Fruit fly (Drosophila melanogaster): ENCODE results near the gene CG2975.
A peak's percentile ranks its signal among the peaks of the same experiment; 100 is the strongest.

The CG2975 gene

DNA sequence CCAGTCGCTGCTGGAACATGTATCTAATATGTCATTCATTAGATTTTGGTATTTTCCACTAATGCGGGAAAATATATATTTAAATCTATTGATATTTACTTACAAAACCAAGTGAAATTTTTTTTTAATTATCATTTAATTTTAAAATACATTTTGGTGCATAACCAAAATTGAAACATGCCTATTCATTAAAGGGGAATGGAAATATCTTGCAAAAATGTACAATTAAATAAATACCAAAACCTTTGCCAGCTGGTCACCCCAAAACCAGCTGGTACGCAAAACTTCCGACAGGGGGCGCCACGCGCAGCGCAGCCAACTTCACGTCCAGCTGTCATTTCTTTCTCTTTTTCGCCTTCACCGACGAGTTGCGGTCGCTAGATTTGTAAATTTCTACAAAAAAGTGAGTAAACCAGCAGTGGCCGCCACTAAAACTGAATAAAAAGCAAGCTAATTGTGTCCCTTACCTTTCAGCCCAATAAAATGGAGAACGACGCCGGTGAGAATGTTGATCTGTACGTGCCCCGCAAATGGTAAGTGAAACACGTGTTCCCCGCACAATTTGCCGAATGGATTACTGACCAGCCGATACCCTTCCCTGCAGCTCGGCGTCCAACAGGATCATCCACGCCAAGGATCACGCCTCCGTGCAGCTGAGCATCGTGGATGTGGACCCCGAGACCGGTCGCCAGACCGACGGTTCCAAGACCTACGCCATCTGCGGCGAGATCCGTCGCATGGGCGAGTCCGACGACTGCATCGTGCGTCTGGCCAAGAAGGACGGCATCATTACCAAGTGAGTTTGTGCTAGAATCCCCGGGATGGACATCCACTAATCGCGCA is 16.1 kb downstream of the CG2975 start, which contains the start of the genes CG3104 and RpS21 (continued):
- TF ChIP-seq kay (GFP tag; optimal IDR thresholded peaks at IDR 0.05) (no peak), BtbVII (GFP tag; optimal IDR thresholded peaks at IDR 0.05) (peak; percentile 65), CG15696 (tag; optimal IDR thresholded peaks at IDR 0.05) (peak; percentile 69), HmgD (GFP tag; optimal IDR thresholded peaks at IDR 0.05) (peak; percentile 61), CG9437 (GFP tag; optimal IDR thresholded peaks at IDR 0.05) (peak; percentile 58), CG8924 (tag; optimal IDR thresholded peaks at IDR 0.05) (peak; percentile 60), sug (tag; optimal IDR thresholded peaks at IDR 0.05) (peak; percentile 86), CG15479 (GFP tag; optimal IDR thresholded peaks at IDR 0.05) (peak; percentile 7), CG10565 (GFP tag; optimal IDR thresholded peaks at IDR 0.05) (peak; percentile 66), sisA (GFP tag; IDR thresholded peaks at IDR 0.05) (peak; percentile 90), CG15269 (tag; optimal IDR thresholded peaks at IDR 0.05) (peak; percentile 72), CG3281 (GFP tag; optimal IDR thresholded peaks at IDR 0.05) (peak; percentile 83), CG8388 (GFP tag; optimal IDR thresholded peaks at IDR 0.05) (peak; percentile 55), CG1602 (GFP tag; optimal IDR thresholded peaks at IDR 0.05) (peak; percentile 72), sob (GFP tag; IDR thresholded peaks at IDR 0.05) (peak; percentile 94), CG7786 (GFP tag; optimal IDR thresholded peaks at IDR 0.05) (peak; percentile 77), Pdp1 (GFP tag; optimal IDR thresholded peaks at IDR 0.05) (peak; percentile 70 to 71), CG4707 (GFP tag; optimal IDR thresholded peaks at IDR 0.05) (peak; percentile 69), Ravus (GFP tag; IDR thresholded peaks at IDR 0.05) (peak; percentile 54), scrt (GFP tag; optimal IDR thresholded peaks at IDR 0.05) (peak; percentile 83), CG8944 (GFP tag; optimal IDR thresholded peaks at IDR 0.05) (peak; percentile 83), h (optimal IDR thresholded peaks at IDR 0.05) (no peak), CG2712 (tag; optimal IDR thresholded peaks at IDR 0.05) (peak; percentile 83), pnt (GFP tag; optimal IDR thresholded peaks at IDR 0.05) (peak; percentile 69), Jarid2 (GFP tag; optimal IDR thresholded peaks at IDR 0.05) (peak; percentile 74), maf-S (GFP tag; optimal IDR thresholded peaks at IDR 0.05) (peak; percentile 80), kah (GFP tag; optimal IDR thresholded peaks at IDR 0.05) (peak; percentile 58), CG18262 (tag; optimal IDR thresholded peaks at IDR 0.05) (peak; percentile 73), CG11560 (tag; IDR thresholded peaks at IDR 0.05) (peak; percentile 51; the same call in 2 of the 3 replicates), luna (GFP tag; optimal IDR thresholded peaks at IDR 0.05) (peak; percentile 50), CG2129 (GFP tag; IDR thresholded peaks at IDR 0.05; ENCODE audit: partially characterized antibody) (no peak), Dp (GFP tag; optimal IDR thresholded peaks at IDR 0.05) (peak; percentile 80), CG9215 (GFP tag; IDR thresholded peaks at IDR 0.05) (peak; percentile 76), mirr (GFP tag; optimal IDR thresholded peaks at IDR 0.05) (peak; percentile 89), CG2199 (GFP tag; IDR thresholded peaks at IDR 0.05) (peak; percentile 79; the same call in 1 of the 3 replicates), Aef1 (GFP tag; IDR thresholded peaks at IDR 0.05) (peak; percentile 88), CG8281 (tag; optimal IDR thresholded peaks at IDR 0.05) (peak; percentile 57), CG11085 (GFP tag; IDR thresholded peaks at IDR 0.05) (peak; percentile 95), CG12219 (GFP tag; optimal IDR thresholded peaks at IDR 0.05) (peak; percentile 61), CG11695 (GFP tag; IDR thresholded peaks at IDR 0.05) (no peak), nau (GFP tag; optimal IDR thresholded peaks at IDR 0.05) (peak; percentile 75), CG12744 (GFP tag; optimal IDR thresholded peaks at IDR 0.05) (peak; percentile 71), Dbx (GFP tag; IDR thresholded peaks at IDR 0.05) (peak; percentile 95), CG6175 (GFP tag; IDR thresholded peaks at IDR 0.05) (peak; percentile 87), ttk (GFP tag; IDR thresholded peaks at IDR 0.05) (peak; percentile 85), CG18764 (GFP tag; optimal IDR thresholded peaks at IDR 0.05) (peak; percentile 82), YL-1 (GFP tag; optimal IDR thresholded peaks at IDR 0.05) (peak; percentile 99), Hsf (GFP tag; optimal IDR thresholded peaks at IDR 0.05) (peak; percentile 85), tgo (GFP tag; IDR thresholded peaks at IDR 0.05) (peak; percentile 80)

All from whole organism, embryonic.